Worm (Caenorhabditis elegans): ENCODE results near the gene vha-6.

vha-6 gene

ce11 chrII:11424032-11424431, 14.2 kb downstream of the vha-6 start:
- TF ChIP-seq flt-1 (GFP tag; IDR thresholded peaks at IDR 0.05) (no peak), F13C5.2 (tag; optimal IDR thresholded peaks at IDR 0.05) (no peak), ama-1 (optimal IDR thresholded peaks at IDR 0.05) (no peak), tra-4 (tag; optimal IDR thresholded peaks at IDR 0.05) (no peak), ets-7 (tag; optimal IDR thresholded peaks at IDR 0.05) (no peak), scrt-1 (GFP tag; IDR thresholded peaks at IDR 0.05) (no peak), tbx-37 (GFP tag; conservative IDR thresholded peaks at IDR 0.05) (no peak), pes-1 (GFP tag; IDR thresholded peaks at IDR 0.05) (no peak), sea-1 (GFP tag; conservative IDR thresholded peaks at IDR 0.05) (no peak), tbx-11 (GFP tag; IDR thresholded peaks at IDR 0.05) (no peak), hnd-1 (tag; optimal IDR thresholded peaks at IDR 0.05) (no peak), hmg-4 (GFP tag; optimal IDR thresholded peaks at IDR 0.05) (no peak), hmbx-1 (tag; optimal IDR thresholded peaks at IDR 0.05) (no peak), ceh-13 (GFP tag; optimal IDR thresholded peaks at IDR 0.05) (no peak), ceh-36 (tag; optimal IDR thresholded peaks at IDR 0.05) (no peak), aly-1 (tag; optimal IDR thresholded peaks at IDR 0.05) (no peak)

- TF ChIP-seq ceh-13 (GFP tag; optimal IDR thresholded peaks at IDR 0.05) (no peak), F13C5.2 (tag; optimal IDR thresholded peaks at IDR 0.05) (no peak), hmg-4 (GFP tag; optimal IDR thresholded peaks at IDR 0.05) (no peak), B0310.2 (tag; optimal IDR thresholded peaks at IDR 0.05) (no peak), flt-1 (GFP tag; IDR thresholded peaks at IDR 0.05) (no peak)
These were observed 19.8 kb downstream of the vha-6 start for ce11 chrII:11418476-11418875.

- no peak for TF ChIP-seq F13C5.2 (tag; optimal IDR thresholded peaks at IDR 0.05)
- TF ChIP-seq sea-1 (GFP tag; conservative IDR thresholded peaks at IDR 0.05): no peak
- no peak for TF ChIP-seq pes-1 (GFP tag; IDR thresholded peaks at IDR 0.05)
- no peak for TF ChIP-seq ceh-36 (tag; optimal IDR thresholded peaks at IDR 0.05)
- no peak for TF ChIP-seq aly-1 (tag; optimal IDR thresholded peaks at IDR 0.05)
These were observed 20.3 kb downstream of the vha-6 start, which contains the start of gene C05D12.2 for ce11 chrII:11417999-11418398. Gene C05D12.2, plus strand, starts transcription at chrII:11418299.

ce11 chrII:11415672-11416071, 22.6 kb downstream of the vha-6 start, which contains the start of gene C05D12.1:
Gene C05D12.1, minus strand, starts transcription at chrII:11415772.
- no peak for TF ChIP-seq tbx-11 (GFP tag; IDR thresholded peaks at IDR 0.05)
- TF ChIP-seq tra-4 (tag; optimal IDR thresholded peaks at IDR 0.05): no peak
- no peak for TF ChIP-seq tbx-37 (GFP tag; conservative IDR thresholded peaks at IDR 0.05)
- TF ChIP-seq hnd-1 (tag; optimal IDR thresholded peaks at IDR 0.05): no peak
- no peak for TF ChIP-seq aly-1 (tag; optimal IDR thresholded peaks at IDR 0.05)
- no peak for TF ChIP-seq ceh-13 (GFP tag; optimal IDR thresholded peaks at IDR 0.05)
- no peak for TF ChIP-seq ceh-36 (tag; optimal IDR thresholded peaks at IDR 0.05)
- TF ChIP-seq sea-1 (GFP tag; conservative IDR thresholded peaks at IDR 0.05): no peak
- TF ChIP-seq hmbx-1 (tag; optimal IDR thresholded peaks at IDR 0.05): no peak

- TF ChIP-seq flt-1 (GFP tag; IDR thresholded peaks at IDR 0.05) (no peak), ets-7 (tag; optimal IDR thresholded peaks at IDR 0.05) (no peak), tra-4 (tag; optimal IDR thresholded peaks at IDR 0.05) (no peak)
These were observed 28.5 kb downstream of the vha-6 start, which contains the start of gene C05D12.7 for ce11 chrII:11409678-11410133. Gene C05D12.7, plus strand, starts transcription at chrII:11410083.

- TF ChIP-seq aly-1 (tag; optimal IDR thresholded peaks at IDR 0.05): no peak
- no peak for TF ChIP-seq flt-1 (GFP tag; IDR thresholded peaks at IDR 0.05)
- no peak for TF ChIP-seq hnd-1 (tag; optimal IDR thresholded peaks at IDR 0.05)
- TF ChIP-seq tra-4 (tag; optimal IDR thresholded peaks at IDR 0.05): no peak
These were observed 37.9 kb downstream of the vha-6 start for ce11 chrII:11400386-11400785.

ce11 chrII:11398787-11399186, 39.5 kb downstream of the vha-6 start:
- TF ChIP-seq B0310.2 (tag; optimal IDR thresholded peaks at IDR 0.05) (no peak), ets-7 (tag; optimal IDR thresholded peaks at IDR 0.05) (no peak), ceh-36 (tag; optimal IDR thresholded peaks at IDR 0.05) (peak; percentile 10)

ce11 chrII:11396217-11396616, 42.0 kb downstream of the vha-6 start:
- TF ChIP-seq aly-1 (tag; optimal IDR thresholded peaks at IDR 0.05) (peak; percentile 9), scrt-1 (GFP tag; IDR thresholded peaks at IDR 0.05) (no peak)

ce11 chrII:11393787-11394186, 44.5 kb downstream of the vha-6 start:
- TF ChIP-seq scrt-1 (GFP tag; IDR thresholded peaks at IDR 0.05) (no peak), F13C5.2 (tag; optimal IDR thresholded peaks at IDR 0.05) (no peak), flt-1 (GFP tag; IDR thresholded peaks at IDR 0.05) (no peak), hmg-4 (GFP tag; optimal IDR thresholded peaks at IDR 0.05) (no peak), ceh-36 (tag; optimal IDR thresholded peaks at IDR 0.05) (no peak), tra-4 (tag; optimal IDR thresholded peaks at IDR 0.05) (no peak), ceh-13 (GFP tag; optimal IDR thresholded peaks at IDR 0.05) (no peak), pes-1 (GFP tag; IDR thresholded peaks at IDR 0.05) (no peak), aly-1 (tag; optimal IDR thresholded peaks at IDR 0.05) (no peak), sea-1 (GFP tag; conservative IDR thresholded peaks at IDR 0.05) (no peak), tbx-37 (GFP tag; conservative IDR thresholded peaks at IDR 0.05) (no peak), tbx-11 (GFP tag; IDR thresholded peaks at IDR 0.05) (no peak), hmbx-1 (tag; optimal IDR thresholded peaks at IDR 0.05) (no peak), ama-1 (optimal IDR thresholded peaks at IDR 0.05) (no peak), ets-7 (tag; optimal IDR thresholded peaks at IDR 0.05) (no peak), hnd-1 (tag; optimal IDR thresholded peaks at IDR 0.05) (no peak), B0310.2 (tag; optimal IDR thresholded peaks at IDR 0.05) (no peak)
